Worm (Caenorhabditis elegans) whole organism, midembryonic: ENCODE data around the gene aqp-12.
A peak's percentile ranks its signal among the peaks of the same experiment; 100 is the strongest.

ENCODE experiments used
- T22C8.4 ChIP-seq: fragments of 200-800 bp; sonication (Bioruptor generic); IDR thresholded peaks from 2 replicates; pipeline ENCODE4 v1.3.6; 2022; ENCODE audit warnings: missing genetic modification characterization, missing compliant biosample characterization
- cog-1 ChIP-seq: sonication (generic microtip); optimal IDR thresholded peaks from 2 replicates; lab custom pipeline; 2016; ENCODE audit warnings: missing genetic modification characterization, missing compliant biosample characterization
- flt-1 ChIP-seq: fragments of 200-800 bp; sonication (Bioruptor generic); IDR thresholded peaks from 2 replicates; pipeline ENCODE4 v1.3.6; 2022; ENCODE audit warnings: missing genetic modification characterization, missing compliant biosample characterization
- klf-2 ChIP-seq: fragments of 200-800 bp; sonication (Bioruptor generic); conservative IDR thresholded peaks from 2 replicates; pipeline ENCODE4 v1.3.6; 2022; ENCODE audit warnings: missing genetic modification reagents, missing genetic modification characterization, missing compliant biosample characterization
- med-1 ChIP-seq: sonication (generic microtip); optimal IDR thresholded peaks from 2 replicates; lab custom pipeline; 2017; ENCODE audit warnings: missing genetic modification characterization, mild to moderate bottlenecking, missing compliant biosample characterization, antibody characterized with exemption, missing genetic modification reagents; ENCODE audit not compliant: insufficient read depth
- ref-1 ChIP-seq: fragments of 200-800 bp; sonication (Bioruptor generic); conservative IDR thresholded peaks from 2 replicates; pipeline ENCODE4 v1.3.6; 2022; ENCODE audit warnings: missing genetic modification reagents, missing genetic modification characterization, missing compliant biosample characterization
- tab-1 ChIP-seq: fragments of 200-800 bp; sonication (Bioruptor generic); IDR thresholded peaks from 2 replicates; pipeline ENCODE4 v1.3.6; 2022; ENCODE audit warnings: missing genetic modification characterization, missing compliant biosample characterization
- ztf-23 ChIP-seq: fragments of 200-800 bp; sonication (Bioruptor generic); IDR thresholded peaks from 2 replicates; pipeline ENCODE4 v1.3.6; 2022; ENCODE audit warnings: missing genetic modification reagents, missing genetic modification characterization, missing compliant biosample characterization
- ztf-29 ChIP-seq: fragments of 200-800 bp; sonication (Bioruptor generic); IDR thresholded peaks from 2 replicates; pipeline ENCODE4 v1.3.6; 2022; ENCODE audit warnings: missing genetic modification reagents, missing genetic modification characterization, missing compliant biosample characterization

The aqp-12 gene

ce11 chrII:12224916-12225406, 21.9 kb downstream of the aqp-12 start, which contains the start of the genes pqn-87 and rsr-2:
TSS of gene pqn-87 (minus strand) at chrII:12225086.
TSS of gene rsr-2 (plus strand) at chrII:12225356.
- TF ChIP-seq cog-1 (tag; lab: Kevin White, UChicago) = no peak
- TF ChIP-seq flt-1 (GFP tag; lab: Robert Waterston, UW) = no peak
- TF ChIP-seq ztf-23 (GFP tag; lab: Robert Waterston, UW) = no peak
- TF ChIP-seq T22C8.4 (GFP tag; lab: Robert Waterston, UW) = no peak
- TF ChIP-seq med-1 (GFP tag; lab: Kevin White, UChicago) = no peak
- no peak for TF ChIP-seq ref-1
- no peak for TF ChIP-seq tab-1
- TF ChIP-seq ztf-29 (GFP tag; lab: Robert Waterston, UW) = no peak
- no peak for TF ChIP-seq klf-2 (GFP tag; lab: Robert Waterston, UW)

ce11 chrII:12226192-12226591, 23.2 kb downstream of the aqp-12 start:
- TF ChIP-seq tab-1 (no peak), cog-1 (tag; lab: Kevin White, UChicago) (no peak), ztf-23 (GFP tag; lab: Robert Waterston, UW) (no peak), flt-1 (GFP tag; lab: Robert Waterston, UW) (no peak), med-1 (GFP tag; lab: Kevin White, UChicago) (no peak), T22C8.4 (GFP tag; lab: Robert Waterston, UW) (no peak), ref-1 (no peak), ztf-29 (GFP tag; lab: Robert Waterston, UW) (no peak), klf-2 (GFP tag; lab: Robert Waterston, UW) (no peak)

- TF ChIP-seq klf-2 (GFP tag; lab: Robert Waterston, UW) = no peak
- TF ChIP-seq tab-1 = no peak
- no peak for TF ChIP-seq flt-1 (GFP tag; lab: Robert Waterston, UW)
- no peak for TF ChIP-seq cog-1 (tag; lab: Kevin White, UChicago)
- no peak for TF ChIP-seq T22C8.4 (GFP tag; lab: Robert Waterston, UW)
- TF ChIP-seq ref-1 = no peak
- no peak for TF ChIP-seq med-1 (GFP tag; lab: Kevin White, UChicago)
- no peak for TF ChIP-seq ztf-29 (GFP tag; lab: Robert Waterston, UW)
- TF ChIP-seq ztf-23 (GFP tag; lab: Robert Waterston, UW) = no peak
Measured at ce11 chrII:12228005-12228404, 25.0 kb downstream of the aqp-12 start, which contains the start of gene sinh-1. TSS of gene sinh-1 (plus strand) at chrII:12228305.

- TF ChIP-seq cog-1 (tag; lab: Kevin White, UChicago) (no peak), med-1 (GFP tag; lab: Kevin White, UChicago) (no peak), tab-1 (no peak), T22C8.4 (GFP tag; lab: Robert Waterston, UW) (no peak), ztf-23 (GFP tag; lab: Robert Waterston, UW) (no peak), ztf-29 (GFP tag; lab: Robert Waterston, UW) (no peak), ref-1 (no peak)
Measured at ce11 chrII:12237555-12237954, 34.5 kb downstream of the aqp-12 start.

- TF ChIP-seq T22C8.4 (GFP tag; lab: Robert Waterston, UW) (no peak), ztf-23 (GFP tag; lab: Robert Waterston, UW) (no peak), ztf-29 (GFP tag; lab: Robert Waterston, UW) (no peak), cog-1 (tag; lab: Kevin White, UChicago) (no peak), flt-1 (GFP tag; lab: Robert Waterston, UW) (no peak), med-1 (GFP tag; lab: Kevin White, UChicago) (no peak), klf-2 (GFP tag; lab: Robert Waterston, UW) (no peak), tab-1 (no peak), ref-1 (no peak)
Measured at ce11 chrII:12239449-12239848, 36.4 kb downstream of the aqp-12 start.

- no peak for TF ChIP-seq med-1 (GFP tag; lab: Kevin White, UChicago)
- no peak for TF ChIP-seq ref-1
- no peak for TF ChIP-seq tab-1
- no peak for TF ChIP-seq T22C8.4 (GFP tag; lab: Robert Waterston, UW)
- TF ChIP-seq ztf-23 (GFP tag; lab: Robert Waterston, UW) = no peak
- TF ChIP-seq flt-1 (GFP tag; lab: Robert Waterston, UW) = no peak
- TF ChIP-seq klf-2 (GFP tag; lab: Robert Waterston, UW) = no peak
- TF ChIP-seq cog-1 (tag; lab: Kevin White, UChicago) = no peak
- no peak for TF ChIP-seq ztf-29 (GFP tag; lab: Robert Waterston, UW)
Measured at ce11 chrII:12240088-12240487, 37.1 kb downstream of the aqp-12 start, which contains the start of gene txdc-12.1. TSS of gene txdc-12.1 (plus strand) at chrII:12240388.

ce11 chrII:12241792-12242191, 38.8 kb downstream of the aqp-12 start:
- TF ChIP-seq ztf-29 (GFP tag; lab: Robert Waterston, UW) = no peak
- TF ChIP-seq cog-1 (tag; lab: Kevin White, UChicago) = no peak
- TF ChIP-seq ztf-23 (GFP tag; lab: Robert Waterston, UW) = no peak
- no peak for TF ChIP-seq med-1 (GFP tag; lab: Kevin White, UChicago)
- TF ChIP-seq tab-1 = no peak
- TF ChIP-seq ref-1 = no peak
- no peak for TF ChIP-seq T22C8.4 (GFP tag; lab: Robert Waterston, UW)
- TF ChIP-seq flt-1 (GFP tag; lab: Robert Waterston, UW) = no peak
- no peak for TF ChIP-seq klf-2 (GFP tag; lab: Robert Waterston, UW)

- TF ChIP-seq tab-1 = peak; percentile 54; the same call in 1 of the 2 replicates
- no peak for TF ChIP-seq cog-1 (tag; lab: Kevin White, UChicago)
Measured at ce11 chrII:12242551-12242950, 39.5 kb downstream of the aqp-12 start, which contains the start of gene Y57A10A.24. TSS of gene Y57A10A.24 (plus strand) at chrII:12242946.

- TF ChIP-seq ztf-29 (GFP tag; lab: Robert Waterston, UW) (no peak), T22C8.4 (GFP tag; lab: Robert Waterston, UW) (no peak), cog-1 (tag; lab: Kevin White, UChicago) (no peak), ref-1 (no peak), flt-1 (GFP tag; lab: Robert Waterston, UW) (no peak), ztf-23 (GFP tag; lab: Robert Waterston, UW) (no peak), tab-1 (no peak), klf-2 (GFP tag; lab: Robert Waterston, UW) (no peak), med-1 (GFP tag; lab: Kevin White, UChicago) (no peak)
Measured at ce11 chrII:12249042-12249441, 46.0 kb downstream of the aqp-12 start, which contains the start of gene tag-276. TSS of gene tag-276 (minus strand) at chrII:12249142.
